Fruit fly (Drosophila melanogaster): Measurements from ENCODE around the gene nonA-l.

- TF ChIP-seq Poxn (GFP tag; IDR thresholded peaks at IDR 0.05): no peak
- TF ChIP-seq Bdp1 (GFP tag; optimal IDR thresholded peaks at IDR 0.05): no peak
- no peak for TF ChIP-seq dysf (GFP tag; IDR thresholded peaks at IDR 0.05)
Observed at dm6 chr3R:16676518-16676917, 36.5 kb downstream of the nonA-l start.

Measured in whole organism, embryonic.